Fruit fly (Drosophila melanogaster) whole organism, larva: ENCODE measurements around the gene CG33639.

Experiments
- noc ChIP-seq: fragments of 200-800 bp; sonication (Bioruptor generic); optimal IDR thresholded peaks from 3 replicates; lab custom pipeline; 2019; ENCODE audit warnings: missing biosample characterization, mild to moderate bottlenecking, missing genetic modification characterization, moderate library complexity

Gene CG33639

DNA sequence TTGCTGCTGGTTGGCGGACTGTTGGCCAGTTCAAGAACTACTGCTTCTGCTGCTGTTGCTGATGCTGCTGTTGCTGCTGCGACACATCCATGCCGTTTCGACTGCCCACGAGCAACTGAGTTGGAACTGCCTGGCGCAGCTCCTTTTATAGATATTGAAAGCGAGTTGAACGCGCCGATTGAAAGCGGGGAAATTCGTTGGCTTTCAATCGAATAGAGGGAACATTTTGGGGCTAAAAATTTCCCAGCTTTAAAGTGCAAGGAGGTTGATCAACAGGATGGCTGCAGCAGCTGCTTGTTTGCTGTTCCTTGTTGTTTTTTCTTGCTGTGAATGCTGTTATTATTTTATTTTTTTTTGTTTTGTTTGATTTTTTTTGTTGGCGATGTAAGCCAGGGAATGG, at the start of gene CG33639:
Gene CG33639, minus strand, starts transcription at position 101 of the 400 bp plus-strand sequence.
- TF ChIP-seq noc (tag; lab: Kevin White, UChicago) = no peak

DNA sequence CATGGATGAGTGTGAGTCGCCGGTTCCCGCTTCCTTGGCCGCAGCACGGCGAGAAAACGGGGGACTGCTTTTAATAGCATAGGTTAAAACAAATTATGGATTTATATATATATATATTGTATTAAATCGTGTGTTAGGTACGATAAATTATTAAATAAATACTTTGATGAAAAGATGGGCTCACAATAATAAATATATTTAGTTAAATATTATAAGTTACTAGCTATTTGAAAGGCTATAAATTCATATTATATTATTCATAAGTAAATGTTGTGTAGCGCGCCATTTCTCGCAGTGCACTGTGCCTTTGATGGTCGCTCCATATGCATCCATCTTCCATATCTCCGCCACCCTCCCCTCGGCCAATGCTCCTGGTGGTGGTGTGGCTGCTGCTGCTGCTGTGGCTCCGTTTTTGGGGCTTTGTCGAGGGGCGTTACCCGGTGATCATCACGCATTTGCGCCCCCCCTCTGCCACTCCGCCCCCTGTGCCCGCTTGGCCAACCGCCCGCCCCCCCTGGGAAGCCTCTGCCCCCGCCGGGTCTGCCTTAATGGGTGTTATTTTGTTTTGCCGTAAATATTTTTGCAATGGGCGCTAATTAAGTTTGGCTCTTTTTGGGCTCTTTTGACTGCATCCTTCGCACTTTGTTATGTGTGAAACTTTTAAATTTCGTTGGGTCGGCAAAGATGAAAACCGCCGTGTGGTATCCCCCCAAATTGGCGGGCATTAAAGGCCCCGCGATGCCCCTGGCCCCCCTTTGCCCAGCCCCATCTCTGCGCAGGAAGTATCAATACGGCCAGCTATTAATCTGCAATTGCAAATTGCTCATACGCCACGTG, 47.5 kb upstream of the CG33639 start:
- TF ChIP-seq noc (tag; lab: Kevin White, UChicago) = no peak

DNA sequence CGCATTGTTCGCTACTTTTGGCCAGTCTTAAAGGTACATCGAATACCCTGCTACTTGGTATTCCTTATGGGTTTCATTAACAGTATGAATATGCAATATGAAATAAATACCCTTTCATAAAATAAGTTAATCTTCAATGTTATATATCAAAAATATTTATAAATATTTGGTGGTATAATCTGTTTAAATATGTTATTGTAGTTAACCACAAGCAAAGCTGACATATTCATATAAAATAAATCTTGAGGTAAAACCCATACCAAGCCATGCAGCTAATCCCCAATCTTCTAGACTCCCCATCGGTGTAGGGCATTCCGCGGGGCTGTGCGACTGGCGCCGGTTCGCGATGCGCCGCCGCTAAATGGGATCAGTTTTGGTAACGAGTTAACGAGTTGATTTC, 46.5 kb upstream of the CG33639 start:
- no peak for TF ChIP-seq noc (tag; lab: Kevin White, UChicago)

DNA sequence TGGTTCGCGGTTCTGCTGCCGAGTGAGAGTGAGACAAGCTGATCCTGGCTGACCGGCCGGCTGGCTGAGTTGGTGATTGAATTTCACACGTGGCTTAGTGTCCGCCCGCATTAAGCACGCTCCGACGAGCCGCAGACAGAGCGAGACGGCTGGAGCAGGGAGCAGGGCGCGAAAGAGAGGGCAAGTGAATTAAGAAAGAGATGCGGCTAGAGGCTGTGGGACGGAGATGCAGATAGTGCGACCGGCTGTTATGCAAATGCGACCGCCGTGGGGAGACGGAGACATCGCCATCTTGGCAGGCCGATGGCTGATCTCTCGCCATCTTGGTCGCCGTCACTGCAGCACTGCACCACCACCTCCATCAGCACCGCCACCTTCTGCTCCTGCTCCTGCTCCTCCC, 41.0 kb upstream of the CG33639 start:
- no peak for TF ChIP-seq noc (tag; lab: Kevin White, UChicago)

DNA sequence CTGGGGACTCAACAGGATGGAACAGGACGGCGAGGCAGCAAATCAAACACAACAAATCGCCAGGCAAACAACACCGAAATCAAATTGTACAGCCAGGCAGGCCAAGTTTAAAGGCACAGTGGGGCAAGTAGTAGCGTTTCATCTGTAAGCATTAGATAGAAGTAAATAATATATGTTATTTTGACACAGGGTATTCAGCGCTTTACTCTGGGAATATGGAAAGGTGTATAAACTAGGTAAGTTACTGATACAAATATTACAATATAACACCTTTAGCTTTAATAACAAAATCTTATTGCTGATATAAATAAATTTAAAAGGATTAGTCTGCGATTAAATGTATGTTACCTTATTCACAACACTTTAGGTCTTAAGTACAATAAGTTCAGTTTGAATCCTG, 37.5 kb upstream of the CG33639 start:
- TF ChIP-seq noc (tag; lab: Kevin White, UChicago) = no peak

DNA sequence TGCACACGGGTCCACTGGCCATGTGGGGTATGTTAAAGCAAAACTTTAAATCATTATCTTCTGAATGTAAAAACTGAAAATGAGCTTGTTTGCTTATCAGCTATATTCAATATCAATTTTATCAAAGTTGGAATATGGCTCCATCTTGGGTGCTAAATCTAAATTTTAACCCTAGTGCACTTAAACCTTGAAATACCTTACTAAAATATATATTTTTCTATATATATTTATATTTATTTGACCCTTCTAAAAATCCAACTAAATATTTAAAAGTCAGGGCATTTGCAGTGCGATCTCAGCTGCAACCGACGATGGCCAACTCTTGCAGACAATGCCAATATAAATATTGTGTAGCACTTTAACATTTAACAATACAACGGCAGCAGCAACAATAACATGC, 36.3 kb upstream of the CG33639 start:
- TF ChIP-seq noc (tag; lab: Kevin White, UChicago) = no peak

DNA sequence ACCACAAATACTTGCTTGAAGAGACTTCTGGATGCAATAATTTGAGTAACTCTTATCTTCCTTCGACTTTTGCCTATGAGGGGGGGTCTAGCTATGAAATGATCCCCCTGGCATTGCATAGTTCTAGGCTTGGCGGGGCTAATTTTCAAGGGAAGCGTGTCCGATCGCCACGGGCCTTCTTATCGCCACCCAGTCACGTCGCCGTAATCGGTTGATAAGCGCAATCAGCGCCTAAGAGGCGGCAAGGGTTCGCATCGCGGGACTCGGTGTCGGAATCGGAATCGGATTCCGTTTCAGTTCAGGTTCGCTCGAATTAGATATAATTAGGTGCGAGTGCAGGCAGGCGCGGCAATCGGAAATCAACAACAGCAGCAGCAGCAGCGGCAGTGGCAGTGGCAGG, 35.6 kb upstream of the CG33639 start:
- no peak for TF ChIP-seq noc (tag; lab: Kevin White, UChicago)

DNA sequence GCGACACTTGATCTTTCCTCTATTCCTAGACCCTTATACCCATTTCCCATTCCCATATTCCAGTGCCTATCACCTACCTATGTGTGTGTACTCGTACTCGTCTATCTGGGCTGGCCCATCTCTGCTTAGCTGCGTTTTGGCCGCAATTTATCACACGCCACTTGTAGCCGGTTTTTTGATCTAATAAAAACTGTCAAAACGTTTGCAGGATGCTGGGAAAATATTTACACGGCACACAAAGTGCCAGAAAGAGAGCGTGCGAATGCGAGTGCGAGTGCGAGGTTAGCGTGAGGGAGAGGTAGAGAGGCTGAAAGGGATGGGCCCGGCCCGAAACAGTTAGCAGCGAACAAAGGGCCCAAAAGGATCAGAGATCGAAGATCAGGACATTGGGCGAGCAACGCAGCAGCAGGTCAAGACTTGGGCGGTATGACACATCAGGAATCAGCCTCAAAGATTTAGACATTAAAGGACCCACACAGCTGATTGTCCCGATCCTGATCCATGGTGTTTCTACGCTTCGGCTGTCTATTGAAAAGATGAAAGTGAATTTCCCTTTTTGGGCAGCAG, 34.2 kb upstream of the CG33639 start:
- TF ChIP-seq noc (tag; lab: Kevin White, UChicago) = no peak

DNA sequence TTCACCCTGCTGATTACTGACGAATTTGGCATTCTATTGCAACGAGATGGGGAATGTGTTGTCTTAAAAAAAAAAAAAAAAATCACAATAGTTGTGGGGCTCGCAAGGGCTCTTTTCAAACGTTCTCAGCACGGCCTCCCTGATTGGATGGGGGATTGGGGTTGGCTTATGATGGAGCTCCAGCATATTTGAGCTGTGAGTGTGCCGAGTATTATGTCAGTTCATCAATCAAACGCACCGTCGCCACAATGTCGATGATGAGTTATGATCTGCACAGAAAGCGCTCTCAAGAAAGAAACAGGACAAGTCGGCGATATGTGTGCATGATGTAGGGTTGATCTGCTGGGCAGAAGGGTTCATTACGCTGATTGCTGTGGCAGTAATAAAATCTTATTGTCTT, 33.5 kb upstream of the CG33639 start, which contains the start of gene CG15059:
Gene CG15059, minus strand, starts transcription at position 101 of the 400 bp plus-strand sequence.
- no peak for TF ChIP-seq noc (tag; lab: Kevin White, UChicago)

DNA sequence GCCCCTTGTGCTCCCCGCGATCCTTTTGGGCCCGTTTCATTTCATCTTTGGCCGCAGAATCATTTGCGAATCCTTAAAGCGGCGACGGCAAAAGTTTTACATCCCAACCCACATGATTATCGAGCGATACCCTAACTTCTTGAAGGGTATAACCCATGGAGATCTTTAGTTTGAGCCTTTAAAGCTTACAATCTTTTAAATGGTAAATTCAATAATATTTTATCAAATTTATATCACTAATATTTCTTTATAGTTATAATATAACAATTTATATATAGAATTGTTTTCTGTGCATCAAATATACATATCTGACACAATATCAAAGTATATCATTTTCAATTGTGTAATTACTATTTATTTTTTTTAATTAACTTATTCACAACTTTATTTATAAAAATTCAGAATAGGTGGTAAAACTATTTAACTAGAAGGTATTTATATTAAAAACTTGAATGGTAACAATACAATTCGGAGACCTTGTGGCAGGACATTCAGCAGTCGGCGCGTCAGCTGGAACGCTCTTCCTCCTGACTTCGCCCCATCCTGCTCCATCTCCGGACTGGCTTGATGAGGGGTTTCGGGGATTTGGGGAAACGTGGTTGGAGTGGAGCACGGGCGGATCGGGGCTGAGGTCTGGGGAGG, 30.5 kb upstream of the CG33639 start:
- TF ChIP-seq noc (tag; lab: Kevin White, UChicago) = no peak

DNA sequence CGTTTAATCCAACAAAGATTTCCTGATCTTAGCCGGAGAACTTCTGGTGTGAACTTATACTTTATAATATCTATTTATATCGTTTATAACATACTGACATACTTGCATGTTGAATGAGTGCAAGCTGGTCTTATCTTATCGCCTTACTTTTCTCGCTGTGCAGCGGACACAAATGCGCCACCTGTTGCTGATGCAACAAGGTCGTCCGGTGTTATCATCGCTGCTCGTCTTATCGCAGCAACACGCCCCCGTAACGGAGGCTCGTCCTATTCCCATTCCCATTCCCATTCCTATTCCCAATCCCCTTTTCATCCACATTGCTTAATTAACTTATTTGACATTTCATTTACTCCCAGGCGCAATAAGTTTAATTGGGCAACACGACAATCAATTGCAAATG, 28.6 kb upstream of the CG33639 start:
- no peak for TF ChIP-seq noc (tag; lab: Kevin White, UChicago)

DNA sequence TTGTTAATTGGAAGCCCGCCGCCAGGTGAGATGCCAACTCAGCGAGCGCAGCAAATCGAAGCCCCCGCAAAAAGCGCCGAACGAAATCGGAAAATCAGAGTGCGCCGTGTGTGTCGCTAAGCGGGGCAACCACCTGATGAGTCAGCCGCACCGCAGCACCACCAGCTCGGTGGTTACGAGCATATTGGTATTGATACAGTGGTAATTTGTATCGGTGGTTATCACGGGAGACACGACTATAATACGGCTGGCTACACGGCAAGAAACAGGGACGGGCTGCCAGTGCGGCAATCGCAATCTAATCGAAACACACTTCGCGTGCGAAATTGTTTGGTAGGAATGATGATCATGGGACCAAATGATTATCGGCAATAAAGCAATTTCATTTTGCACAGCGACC, 27.9 kb upstream of the CG33639 start:
- no peak for TF ChIP-seq noc (tag; lab: Kevin White, UChicago)

DNA sequence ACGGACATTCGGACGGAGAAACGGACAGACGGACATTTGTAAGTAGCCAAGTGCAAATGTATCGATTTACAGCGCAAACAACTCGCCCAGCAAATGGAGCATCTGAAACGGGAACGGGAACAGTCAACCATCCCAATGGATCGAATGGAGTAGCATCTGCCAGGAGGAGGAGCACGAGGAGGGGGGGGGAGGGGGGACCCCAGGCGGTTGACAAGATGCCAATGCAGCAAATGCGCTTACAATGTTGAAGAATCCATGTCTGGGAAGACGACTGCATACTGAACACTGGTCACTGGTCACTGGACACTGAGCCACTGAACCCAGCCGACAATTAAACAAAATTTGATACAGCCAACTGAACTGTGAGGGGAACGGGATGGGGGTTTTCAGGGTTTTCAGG, 26.0 kb upstream of the CG33639 start:
- no peak for TF ChIP-seq noc (tag; lab: Kevin White, UChicago)

DNA sequence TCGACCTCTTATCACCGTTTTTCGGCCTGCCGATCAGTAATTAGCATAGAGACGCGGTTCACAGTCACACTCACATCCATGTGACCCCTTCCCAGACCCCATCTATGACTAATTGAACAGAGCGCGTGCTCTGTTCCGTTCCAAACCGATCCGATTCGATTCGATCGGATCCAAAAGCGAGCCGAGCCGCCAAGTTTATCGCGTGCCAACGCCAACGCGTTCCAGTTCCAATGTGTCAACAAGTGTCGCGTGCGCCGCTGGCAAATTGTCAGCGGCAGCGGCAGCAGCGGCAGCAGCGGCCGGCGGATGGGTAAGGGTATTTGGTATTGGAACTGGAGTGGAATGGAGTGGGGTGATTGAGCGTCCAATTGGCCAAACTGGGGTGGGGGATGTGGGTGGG, 22.4 kb upstream of the CG33639 start:
- no peak for TF ChIP-seq noc (tag; lab: Kevin White, UChicago)

DNA sequence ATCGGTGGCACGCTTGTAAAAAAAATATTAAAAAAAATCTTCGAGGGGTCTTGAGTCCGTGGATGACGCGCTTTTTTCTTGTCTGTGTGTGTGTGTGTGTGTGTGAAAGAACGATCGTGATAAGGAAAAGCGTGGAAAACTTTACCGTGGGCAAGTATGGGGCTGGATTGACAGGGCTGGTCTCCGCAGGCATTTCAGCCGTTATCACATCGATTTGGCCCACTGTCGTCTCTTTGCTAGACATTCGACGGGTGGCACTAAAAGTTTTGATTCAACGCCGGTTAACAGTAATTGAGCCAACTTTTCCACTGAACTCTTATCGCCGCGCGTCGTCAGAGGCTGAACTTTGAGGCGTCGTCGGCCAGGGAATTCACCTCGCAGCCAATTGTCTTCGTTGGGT, 21.0 kb upstream of the CG33639 start:
- TF ChIP-seq noc (tag; lab: Kevin White, UChicago) = no peak

DNA sequence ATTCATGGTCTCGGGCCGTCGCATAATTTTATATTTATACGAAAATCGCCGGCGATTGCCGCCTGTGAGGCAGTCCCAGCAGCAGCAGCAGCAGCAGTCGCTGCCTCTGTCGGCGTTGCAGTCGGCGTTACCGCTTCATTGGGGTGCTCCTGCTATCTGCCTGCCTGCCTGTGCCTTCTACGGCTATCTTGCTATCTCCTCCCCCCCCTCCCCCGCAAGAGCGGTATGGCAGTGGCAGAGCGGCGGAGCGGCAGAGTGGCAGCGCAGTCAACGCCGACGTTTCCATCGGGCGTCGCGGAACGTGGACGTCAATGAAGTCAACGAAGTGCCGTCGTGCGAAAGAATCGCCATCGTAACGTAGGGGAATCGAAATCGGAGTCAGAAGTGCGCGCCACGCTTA, 19.3 kb upstream of the CG33639 start:
- no peak for TF ChIP-seq noc (tag; lab: Kevin White, UChicago)
